Fruit fly (Drosophila melanogaster): ENCODE measurements around the gene CG2991.

The CG2991 gene

DNA sequence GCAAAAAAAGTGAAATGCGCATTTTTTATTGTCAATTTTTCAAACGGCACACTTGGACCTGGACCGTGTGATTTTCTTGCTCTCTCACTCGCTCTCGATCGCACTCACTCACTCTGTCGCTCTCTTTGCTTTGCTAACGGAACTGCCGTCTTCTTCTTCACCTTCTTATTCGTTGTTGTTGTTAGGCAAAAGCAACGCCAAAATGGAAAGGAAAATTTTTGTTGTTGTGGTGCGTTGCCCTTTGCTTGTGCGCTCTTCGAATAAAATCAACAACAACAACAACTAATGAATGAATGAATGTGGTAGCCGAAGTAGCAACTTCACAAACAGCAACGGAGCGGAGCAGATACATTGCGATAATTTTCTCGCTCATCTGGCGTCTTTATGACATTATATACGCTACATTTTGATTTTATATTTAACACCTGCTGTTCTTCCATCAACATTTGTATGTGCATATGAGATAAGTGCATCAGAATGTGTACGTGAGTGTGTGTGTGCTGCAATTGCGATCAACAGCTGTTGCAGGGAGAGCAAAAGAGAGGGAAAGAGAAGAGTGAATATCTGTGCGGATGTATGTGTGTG, 32.0 kb downstream of the CG2991 start (continued):
- TF ChIP-seq CG13287 (GFP tag; IDR thresholded peaks at IDR 0.05; ENCODE audit: partially characterized antibody) (no peak; the same call in 1 of the 2 replicates), Hr51 (GFP tag; optimal IDR thresholded peaks at IDR 0.05) (no peak), grau (tag; optimal IDR thresholded peaks at IDR 0.05) (no peak), pnt (GFP tag; optimal IDR thresholded peaks at IDR 0.05) (no peak), CG1233 (GFP tag; optimal IDR thresholded peaks at IDR 0.05) (no peak), ac (GFP tag; optimal IDR thresholded peaks at IDR 0.05) (peak; percentile 63), slbo (GFP tag; IDR thresholded peaks at IDR 0.05) (no peak), CG8359 (GFP tag; optimal IDR thresholded peaks at IDR 0.05; ENCODE audit: borderline replicate concordance) (no peak), CG8924 (tag; optimal IDR thresholded peaks at IDR 0.05) (peak; percentile 45), pros (GFP tag; optimal IDR thresholded peaks at IDR 0.05) (peak; percentile 88), Optix (GFP tag; IDR thresholded peaks at IDR 0.05) (no peak), disco-r (GFP tag; optimal IDR thresholded peaks at IDR 0.05) (no peak), CG11504 (tag; optimal IDR thresholded peaks at IDR 0.05) (no peak), Med (GFP tag) (peak; percentile 72), GATAe (GFP tag; conservative IDR thresholded peaks at IDR 0.05) (no peak), sisA (GFP tag; IDR thresholded peaks at IDR 0.05) (no peak), chm (GFP tag; IDR thresholded peaks at IDR 0.05) (0 out of 2 replicates have a peak, but pooled peaks have one; percentile 14), Opbp (GFP tag; IDR thresholded peaks at IDR 0.05; ENCODE audit: partially characterized antibody) (no peak), CG13775 (GFP tag; optimal IDR thresholded peaks at IDR 0.05) (no peak), crc (GFP tag; optimal IDR thresholded peaks at IDR 0.05) (no peak), CG9876 (GFP tag; optimal IDR thresholded peaks at IDR 0.05) (no peak), tio (GFP tag; optimal IDR thresholded peaks at IDR 0.05) (no peak), CG32772 (GFP tag; IDR thresholded peaks at IDR 0.05) (no peak), CG11695 (GFP tag; IDR thresholded peaks at IDR 0.05) (no peak), CG12744 (GFP tag; optimal IDR thresholded peaks at IDR 0.05) (no peak), CG7839 (tag; optimal IDR thresholded peaks at IDR 0.05) (no peak), ara (GFP tag; IDR thresholded peaks at IDR 0.05) (no peak), CG5180 (GFP tag; optimal IDR thresholded peaks at IDR 0.05) (peak; percentile 37), CG31441 (GFP tag; IDR thresholded peaks at IDR 0.05) (no peak), D19A (tag; optimal IDR thresholded peaks at IDR 0.05) (peak; percentile 45), crp (GFP tag; optimal IDR thresholded peaks at IDR 0.05) (peak in 1 of 2 experiments; percentile 31), CG14860 (GFP tag; IDR thresholded peaks at IDR 0.05; ENCODE audit: partially characterized antibody) (no peak), kah (GFP tag; optimal IDR thresholded peaks at IDR 0.05) (peak; percentile 36), rib (GFP tag; IDR thresholded peaks at IDR 0.05) (peak; percentile 42; the same call in 1 of the 2 replicates), pum (GFP tag; optimal IDR thresholded peaks at IDR 0.05) (no peak), CG3847 (GFP tag; IDR thresholded peaks at IDR 0.05) (no peak), fu2 (GFP tag; optimal IDR thresholded peaks at IDR 0.05) (no peak), eve (GFP tag; optimal IDR thresholded peaks at IDR 0.05) (peak in 1 of 2 experiments; percentile 84), sr (GFP tag; IDR thresholded peaks at IDR 0.05) (no peak), lbe (GFP tag; optimal IDR thresholded peaks at IDR 0.05) (peak; percentile 52), CG4360 (GFP tag; IDR thresholded peaks at IDR 0.05) (peak; percentile 99), Kr (GFP tag; optimal IDR thresholded peaks at IDR 0.05) (no peak), CG34224 (GFP tag; IDR thresholded peaks at IDR 0.05; ENCODE audit: partially characterized antibody) (peak; percentile 45; the same call in 2 of the 3 replicates), CG2116 (GFP tag; optimal IDR thresholded peaks at IDR 0.05) (no peak), stc (GFP tag; IDR thresholded peaks at IDR 0.05) (no peak), chinmo (GFP tag; IDR thresholded peaks at IDR 0.05; ENCODE audit: partially characterized antibody) (peak; percentile 87; the same call in 2 of the 4 replicates), CG42726 (GFP tag; IDR thresholded peaks at IDR 0.05; ENCODE audit: partially characterized antibody) (no peak), Hey (tag; optimal IDR thresholded peaks at IDR 0.05) (no peak), D19B (GFP tag; optimal IDR thresholded peaks at IDR 0.05) (no peak)

All from whole organism, embryonic.